Worm (Caenorhabditis elegans) whole organism, L4/young adult: ENCODE data around the gene cest-2.1.

Experiments used
- W03F9.2 ChIP-seq: fragments of 150-350 bp; optimal IDR thresholded peaks from 2 replicates; lab custom pipeline; 2014; ENCODE audit warnings: missing biosample characterization, missing genetic modification characterization
- dao-5 ChIP-seq: sonication (generic microtip); optimal IDR thresholded peaks from 2 replicates; lab custom pipeline; 2016; ENCODE audit warnings: missing genotype, missing genetic modification characterization, moderate library complexity, missing compliant biosample characterization
- him-1 ChIP-seq: sonication (generic microtip); optimal IDR thresholded peaks from 2 replicates; lab custom pipeline; 2016; ENCODE audit warnings: missing genotype, missing genetic modification reagents, missing genetic modification characterization, missing compliant biosample characterization

DNA sequence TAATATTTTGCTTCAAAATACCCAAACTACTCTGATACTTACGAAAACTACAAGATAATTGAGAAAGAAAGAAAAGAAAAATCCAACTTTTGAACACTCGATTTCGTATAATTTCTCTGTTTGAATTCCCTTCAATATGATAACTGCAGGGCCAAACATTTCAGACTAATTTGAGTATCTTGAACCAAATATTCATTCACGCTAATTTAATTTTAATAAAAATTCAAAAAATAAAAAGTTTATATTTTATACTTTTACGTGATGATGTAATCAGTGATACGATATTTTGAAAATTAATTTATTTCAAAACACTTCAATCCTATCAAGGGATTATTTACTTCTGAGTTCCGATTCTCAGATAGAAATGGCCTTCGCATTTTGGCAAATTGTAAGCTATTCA lies 8.7 kb upstream of the cest-2.1 start, which contains the start of gene ZC376.8:
- TF ChIP-seq him-1 (no peak), dao-5 (tag; lab: Kevin White, UChicago) (no peak), W03F9.2 (tag; lab: Kevin White, UChicago) (no peak)
